Worm (Caenorhabditis elegans): ENCODE results near the gene F26D2.14.

ce11 chrV:16471995-16472563 is 36.4 kb downstream of the F26D2.14 start, which contains the start of gene srw-35:
- TF ChIP-seq pha-4 (tag; optimal IDR thresholded peaks at IDR 0.05) (no peak), eor-1 (tag; optimal IDR thresholded peaks at IDR 0.05) (no peak), nhr-237 (tag; optimal IDR thresholded peaks at IDR 0.05) (no peak), ZK546.5 (tag; optimal IDR thresholded peaks at IDR 0.05) (no peak), ama-1 (optimal IDR thresholded peaks at IDR 0.05) (no peak), ztf-11 (tag; optimal IDR thresholded peaks at IDR 0.05) (no peak), ceh-82 (tag; optimal IDR thresholded peaks at IDR 0.05) (no peak), pqm-1 (tag; optimal IDR thresholded peaks at IDR 0.05) (no peak), ztf-4 (tag; optimal IDR thresholded peaks at IDR 0.05) (no peak), fkh-2 (tag; optimal IDR thresholded peaks at IDR 0.05) (no peak), skn-1 (tag; optimal IDR thresholded peaks at IDR 0.05) (no peak), jun-1 (tag; optimal IDR thresholded peaks at IDR 0.05) (no peak), nhr-12 (tag; optimal IDR thresholded peaks at IDR 0.05) (no peak)
